Fruit fly (Drosophila melanogaster) whole organism, embryonic: Measurements from ENCODE around the gene CG32354.
A peak's percentile ranks its signal among the peaks of the same experiment; 100 is the strongest.

ENCODE experiments used
- Bdp1 ChIP-seq: fragments of 200-800 bp; sonication (Bioruptor generic); optimal IDR thresholded peaks from 3 replicates; lab custom pipeline; 2016; ENCODE audit warnings: missing biosample characterization, missing genetic modification characterization
- BtbVII ChIP-seq: fragments of 200-800 bp; sonication (Bioruptor generic); optimal IDR thresholded peaks from 3 replicates; lab custom pipeline; 2017; ENCODE audit warnings: missing biosample characterization, mild to moderate bottlenecking, missing genetic modification characterization
- Bteb2 ChIP-seq: fragments of 200-800 bp; sonication (Bioruptor generic); optimal IDR thresholded peaks from 2 replicates; lab custom pipeline; 2016; ENCODE audit warnings: missing biosample characterization, missing genetic modification characterization
- CG10321 ChIP-seq: fragments of 200-800 bp; sonication (Bioruptor generic); IDR thresholded peaks from 2 replicates; pipeline ENCODE4 v1.3.6; 2022; ENCODE audit warnings: missing biosample characterization, missing genetic modification characterization
- CG11085 ChIP-seq: fragments of 200-800 bp; sonication (Bioruptor generic); IDR thresholded peaks from 2 replicates; pipeline ENCODE4 v1.3.6; 2022; ENCODE audit warnings: missing biosample characterization, missing genetic modification characterization
- CG13287 ChIP-seq: fragments of 200-800 bp; sonication (Bioruptor generic); IDR thresholded peaks from 2 replicates; pipeline ENCODE4 v1.3.6; 2022; ENCODE audit warnings: missing biosample characterization, missing genetic modification characterization; ENCODE audit not compliant: partially characterized antibody
- CG14860 ChIP-seq: fragments of 200-800 bp; sonication (Bioruptor generic); IDR thresholded peaks from 3 replicates; pipeline ENCODE4 v1.3.6; 2022; ENCODE audit warnings: missing biosample characterization, missing genetic modification characterization; ENCODE audit not compliant: partially characterized antibody
- CG15011 ChIP-seq: fragments of 200-800 bp; sonication (Bioruptor generic); optimal IDR thresholded peaks from 3 replicates; lab custom pipeline; 2018; ENCODE audit warnings: missing biosample characterization, mild to moderate bottlenecking, missing genetic modification characterization
- CG15514 ChIP-seq: fragments of 200-800 bp; sonication (Bioruptor generic); optimal IDR thresholded peaks from 3 replicates; lab custom pipeline; 2017; ENCODE audit warnings: missing biosample characterization, missing genetic modification characterization, mild to moderate bottlenecking, moderate library complexity, missing genetic modification reagents
- CG1603 ChIP-seq: fragments of 200-800 bp; sonication (Bioruptor generic); optimal IDR thresholded peaks from 2 replicates; lab custom pipeline; 2019; ENCODE audit warnings: missing biosample characterization, mild to moderate bottlenecking, missing genetic modification characterization, moderate library complexity
- CG16779 ChIP-seq: fragments of 200-800 bp; sonication (Bioruptor generic); IDR thresholded peaks from 2 replicates; pipeline ENCODE4 v1.3.6; 2022; ENCODE audit warnings: missing biosample characterization, missing genetic modification characterization
- CG17385 ChIP-seq: fragments of 200-800 bp; sonication (Bioruptor generic); optimal IDR thresholded peaks from 3 replicates; lab custom pipeline; 2018; ENCODE audit warnings: missing biosample characterization, mild to moderate bottlenecking, missing genetic modification characterization
- CG17912 ChIP-seq: fragments of 200-800 bp; sonication (Bioruptor generic); optimal IDR thresholded peaks from 2 replicates; lab custom pipeline; 2018; ENCODE audit warnings: missing biosample characterization, mild to moderate bottlenecking, missing genetic modification characterization
- CG1792 ChIP-seq: fragments of 200-800 bp; sonication (Bioruptor generic); optimal IDR thresholded peaks from 2 replicates; lab custom pipeline; 2016; ENCODE audit warnings: missing biosample characterization, missing genetic modification characterization
- CG18262 ChIP-seq: fragments of 200-800 bp; optimal IDR thresholded peaks from 3 replicates; lab custom pipeline; 2019; ENCODE audit warnings: missing biosample characterization, mild to moderate bottlenecking, missing genetic modification characterization, moderate library complexity
- CG31388 ChIP-seq: fragments of 200-800 bp; sonication (Bioruptor generic); optimal IDR thresholded peaks from 2 replicates; lab custom pipeline; 2016; ENCODE audit warnings: missing biosample characterization, missing genetic modification characterization
- CG3407 ChIP-seq: fragments of 200-800 bp; sonication (Bioruptor generic); optimal IDR thresholded peaks from 2 replicates; lab custom pipeline; 2018; ENCODE audit warnings: missing biosample characterization, mild to moderate bottlenecking, missing genetic modification characterization
- CG4424 ChIP-seq: fragments of 200-800 bp; sonication (Bioruptor generic); optimal IDR thresholded peaks from 3 replicates; lab custom pipeline; 2016; ENCODE audit warnings: missing biosample characterization, missing genetic modification characterization
- CG6175 ChIP-seq: fragments of 200-800 bp; sonication (Bioruptor generic); IDR thresholded peaks from 3 replicates; pipeline ENCODE4 v1.3.6; 2022; ENCODE audit warnings: missing biosample characterization, missing genetic modification characterization
- CG7745 ChIP-seq: fragments of 200-800 bp; sonication (Bioruptor generic); optimal IDR thresholded peaks from 2 replicates; lab custom pipeline; 2018; ENCODE audit warnings: missing biosample characterization, mild to moderate bottlenecking, missing genetic modification characterization, moderate library complexity
- CG8359 ChIP-seq: fragments of 200-800 bp; sonication (Bioruptor generic); optimal IDR thresholded peaks from 2 replicates; lab custom pipeline; 2017; ENCODE audit warnings: missing biosample characterization, mild to moderate bottlenecking, missing genetic modification characterization, borderline replicate concordance
- CG9437 ChIP-seq: fragments of 200-800 bp; sonication (Bioruptor generic); optimal IDR thresholded peaks from 2 replicates; lab custom pipeline; 2018; ENCODE audit warnings: missing biosample characterization, mild to moderate bottlenecking, missing genetic modification characterization
- CG9797 ChIP-seq: fragments of 200-800 bp; sonication (Bioruptor generic); optimal IDR thresholded peaks from 3 replicates; lab custom pipeline; 2018; ENCODE audit warnings: missing biosample characterization, mild to moderate bottlenecking, missing genetic modification characterization
- CkIIα-i1 ChIP-seq: fragments of 200-800 bp; sonication (Bioruptor generic); IDR thresholded peaks from 2 replicates; pipeline ENCODE4 v1.3.6; 2022; ENCODE audit warnings: missing biosample characterization, missing genetic modification characterization
- Dll ChIP-seq: fragments of 200-800 bp; sonication (Bioruptor generic); IDR thresholded peaks from 4 replicates; pipeline ENCODE4 v1.3.6; 2022; ENCODE audit warnings: missing biosample characterization, missing genetic modification characterization; ENCODE audit not compliant: partially characterized antibody
- HLH3B ChIP-seq: fragments of 200-800 bp; sonication (Bioruptor generic); IDR thresholded peaks from 2 replicates; pipeline ENCODE4 v1.3.6; 2022; ENCODE audit warnings: missing biosample characterization, missing genetic modification characterization
- Jarid2 ChIP-seq: fragments of 200-800 bp; sonication (Bioruptor generic); optimal IDR thresholded peaks from 3 replicates; lab custom pipeline; 2017; ENCODE audit warnings: mild to moderate bottlenecking, missing biosample characterization, missing genetic modification reagents, missing genetic modification characterization
- MBD-R2 ChIP-seq: fragments of 200-800 bp; sonication (Bioruptor generic); IDR thresholded peaks from 2 replicates; pipeline ENCODE4 v1.3.6; 2022; ENCODE audit warnings: missing biosample characterization, missing genetic modification characterization
- MESR4 ChIP-seq: fragments of 200-800 bp; sonication (Bioruptor generic); optimal IDR thresholded peaks from 2 replicates; lab custom pipeline; 2018; ENCODE audit warnings: missing biosample characterization, mild to moderate bottlenecking, missing genetic modification characterization, moderate library complexity
- Mes4 ChIP-seq: fragments of 200-800 bp; sonication (Bioruptor generic); optimal IDR thresholded peaks from 2 replicates; lab custom pipeline; 2016; ENCODE audit warnings: missing biosample characterization, missing genetic modification characterization
- NFAT ChIP-seq: fragments of 200-800 bp; sonication (Bioruptor generic); IDR thresholded peaks from 2 replicates; pipeline ENCODE4 v1.3.6; 2022; ENCODE audit warnings: missing biosample characterization, missing genetic modification characterization
- Poxn ChIP-seq: fragments of 200-800 bp; sonication (Bioruptor generic); IDR thresholded peaks from 2 replicates; pipeline ENCODE4 v1.3.6; 2022; ENCODE audit warnings: missing biosample characterization, missing genetic modification characterization
- Rx ChIP-seq: fragments of 200-800 bp; sonication (Bioruptor generic); IDR thresholded peaks from 2 replicates; pipeline ENCODE4 v1.3.6; 2022; ENCODE audit warnings: missing biosample characterization, missing genetic modification characterization
- Ssrp ChIP-seq: fragments of 200-800 bp; sonication (Bioruptor generic); optimal IDR thresholded peaks from 2 replicates; lab custom pipeline; 2018; ENCODE audit warnings: missing biosample characterization, mild to moderate bottlenecking, missing genetic modification characterization, moderate library complexity
- Trl ChIP-seq, 3 experiments: fragments of >200 bp in 2 of 3; fragments of 200-800 bp in 1 of 3; sonication (Bioruptor generic) in 1 of 3; optimal IDR thresholded peaks; 2 replicates in 1 of 3; 3 replicates in 2 of 3; lab custom pipeline; 2016 to 2017; ENCODE audit warnings: missing biosample characterization in 1 of 3, missing genetic modification characterization in 1 of 3
- Usf ChIP-seq: fragments of 200-800 bp; sonication (Bioruptor generic); optimal IDR thresholded peaks from 2 replicates; lab custom pipeline; 2017; ENCODE audit warnings: missing genotype, missing biosample characterization, missing genetic modification characterization
- Vsx1 ChIP-seq: fragments of 200-800 bp; sonication (Bioruptor generic); optimal IDR thresholded peaks from 2 replicates; lab custom pipeline; 2017; ENCODE audit warnings: missing biosample characterization, mild to moderate bottlenecking, missing genetic modification characterization, missing genetic modification reagents
- YL-1 ChIP-seq: fragments of 200-800 bp; sonication (Bioruptor generic); optimal IDR thresholded peaks from 3 replicates; lab custom pipeline; 2017; ENCODE audit warnings: missing biosample characterization, mild to moderate bottlenecking, missing genetic modification characterization
- bowl ChIP-seq: fragments of 200-800 bp; sonication (Bioruptor generic); IDR thresholded peaks from 2 replicates; pipeline ENCODE4 v1.3.6; 2022; ENCODE audit warnings: missing biosample characterization, missing genetic modification characterization
- cato ChIP-seq: fragments of 200-800 bp; sonication (Bioruptor generic); optimal IDR thresholded peaks from 2 replicates; lab custom pipeline; 2016; ENCODE audit warnings: missing biosample characterization, missing genetic modification characterization, borderline replicate concordance
- crol ChIP-seq: fragments of 200-800 bp; sonication (Bioruptor generic); IDR thresholded peaks from 2 replicates; pipeline ENCODE4 v1.3.6; 2022; ENCODE audit warnings: missing biosample characterization, missing genetic modification characterization
- fd3F ChIP-seq: fragments of 200-800 bp; sonication (Bioruptor generic); optimal IDR thresholded peaks from 2 replicates; lab custom pipeline; 2018; ENCODE audit warnings: missing biosample characterization, mild to moderate bottlenecking, missing genetic modification characterization, moderate library complexity
- gem ChIP-seq: fragments of 200-800 bp; sonication (Bioruptor generic); optimal IDR thresholded peaks from 2 replicates; lab custom pipeline; 2019; ENCODE audit warnings: missing biosample characterization, mild to moderate bottlenecking, missing genetic modification characterization, moderate library complexity
- gsb ChIP-seq: fragments of 200-800 bp; sonication (Bioruptor generic); IDR thresholded peaks from 2 replicates; pipeline ENCODE4 v1.3.6; 2022; ENCODE audit warnings: missing biosample characterization, missing genetic modification characterization
- org-1 ChIP-seq: fragments of 200-800 bp; sonication (Bioruptor generic); optimal IDR thresholded peaks from 2 replicates; lab custom pipeline; 2017; ENCODE audit warnings: missing biosample characterization, missing genetic modification characterization
- rib ChIP-seq: fragments of 200-800 bp; sonication (Bioruptor generic); IDR thresholded peaks from 2 replicates; pipeline ENCODE4 v1.3.6; 2022; ENCODE audit warnings: missing biosample characterization, missing genetic modification characterization
- salm ChIP-seq: fragments of 200-800 bp; sonication (Bioruptor generic); optimal IDR thresholded peaks from 2 replicates; lab custom pipeline; 2018; ENCODE audit warnings: missing biosample characterization, mild to moderate bottlenecking, missing genetic modification characterization
- seq ChIP-seq: fragments of 200-800 bp; sonication (Bioruptor generic); IDR thresholded peaks from 2 replicates; pipeline ENCODE4 v1.3.6; 2022; ENCODE audit warnings: missing biosample characterization, missing genetic modification characterization
- zen ChIP-seq: fragments of 200-800 bp; sonication (Bioruptor generic); optimal IDR thresholded peaks from 3 replicates; lab custom pipeline; 2018; ENCODE audit warnings: missing biosample characterization, mild to moderate bottlenecking, missing genetic modification characterization, moderate library complexity
- zf30C ChIP-seq: fragments of 200-800 bp; sonication (Bioruptor generic); optimal IDR thresholded peaks from 3 replicates; lab custom pipeline; 2018; ENCODE audit warnings: missing biosample characterization, mild to moderate bottlenecking, missing genetic modification characterization

Gene CG32354

DNA sequence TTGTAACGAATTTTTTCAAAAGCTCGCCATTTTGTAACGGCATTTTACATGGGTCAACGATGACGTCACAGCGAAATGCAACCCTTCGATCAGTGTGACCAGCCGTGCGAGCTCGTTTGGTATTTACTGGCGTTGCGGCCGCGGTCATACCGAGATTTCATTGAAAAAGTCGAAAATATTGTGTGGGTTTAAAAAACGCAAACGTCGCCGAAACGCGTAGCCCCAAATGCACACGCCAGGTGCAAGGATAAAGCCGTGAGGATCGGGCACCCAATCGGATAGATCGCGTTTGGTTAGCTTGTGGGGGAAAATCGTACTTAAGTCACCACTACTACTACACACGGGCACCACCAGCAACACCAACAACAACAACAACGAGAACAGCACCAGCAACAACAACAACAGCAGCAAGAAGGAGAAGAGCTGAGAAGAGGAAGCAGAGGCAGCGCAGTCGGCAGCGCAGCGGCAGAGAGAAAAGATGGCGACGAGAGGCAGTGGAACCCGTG, 2.9 kb upstream of the CG32354 start, which contains the start of gene Cbl (continued):
- TF ChIP-seq CG1792 (no peak), CG6175 (GFP tag; lab: Robert Waterston, UW) (no peak), CG17912 (GFP tag; lab: Kevin White, UChicago) (peak; percentile 46), CG4424 (GFP tag; lab: Kevin White, UChicago) (peak; percentile 0), CG13287 (GFP tag; lab: Robert Waterston, UW) (peak; percentile 60; the same call in 1 of the 2 replicates), Jarid2 (no peak), rib (no peak), CG1603 (tag; lab: Kevin White, UChicago) (peak; percentile 82), Poxn (GFP tag; lab: Robert Waterston, UW) (no peak), Ssrp (tag; lab: Kevin White, UChicago) (no peak), CG8359 (GFP tag; lab: Kevin White, UChicago) (no peak), BtbVII (no peak), CG16779 (GFP tag; lab: Robert Waterston, UW) (no peak), Dll (0 out of 4 replicates have a peak, but pooled peaks have one; percentile 29), seq (GFP tag; lab: Robert Waterston, UW) (no peak), CG11085 (GFP tag; lab: Robert Waterston, UW) (no peak), gem (tag; lab: Kevin White, UChicago) (peak; percentile 20), zf30C (GFP tag; lab: Kevin White, UChicago) (no peak), HLH3B (GFP tag; lab: Robert Waterston, UW) (no peak; the same call in 1 of the 2 replicates), NFAT (GFP tag; lab: Robert Waterston, UW) (no peak), CG9797 (GFP tag; lab: Kevin White, UChicago) (peak; percentile 97), Bdp1 (GFP tag; lab: Kevin White, UChicago) (no peak), bowl (GFP tag; lab: Robert Waterston, UW) (no peak), CG15514 (GFP tag; lab: Kevin White, UChicago) (no peak), CG31388 (GFP tag; lab: Kevin White, UChicago) (no peak), zen (peak; percentile 23), MBD-R2 (GFP tag; lab: Robert Waterston, UW) (peak; percentile 60), MESR4 (peak; percentile 99), CG14860 (GFP tag; lab: Robert Waterston, UW) (no peak), CG9437 (GFP tag; lab: Kevin White, UChicago) (no peak), CG10321 (GFP tag; lab: Robert Waterston, UW) (no peak), cato (GFP tag; lab: Kevin White, UChicago) (no peak), fd3F (GFP tag; lab: Kevin White, UChicago) (no peak), Mes4 (GFP tag; lab: Kevin White, UChicago) (peak; percentile 12), CkIIα-i1 (no peak), crol (GFP tag; lab: Robert Waterston, UW) (peak; percentile 72), Usf (GFP tag; lab: Kevin White, UChicago) (no peak), CG17385 (GFP tag; lab: Kevin White, UChicago) (peak; percentile 99), salm (no peak), CG18262 (tag; lab: Kevin White, UChicago) (peak; percentile 24), CG3407 (GFP tag; lab: Kevin White, UChicago) (no peak), CG15011 (GFP tag; lab: Kevin White, UChicago) (no peak), Vsx1 (GFP tag; lab: Kevin White, UChicago) (no peak), Bteb2 (GFP tag; lab: Kevin White, UChicago) (no peak), YL-1 (peak; percentile 94), Trl (optimal IDR thresholded peaks at IDR 0.05; lab: Kevin White, UChicago) (no peak), Trl (GFP tag; optimal IDR thresholded peaks at IDR 0.05; lab: Kevin White, UChicago) (no peak), Rx (GFP tag; lab: Robert Waterston, UW) (no peak), CG7745 (tag; lab: Kevin White, UChicago) (no peak), gsb (GFP tag; lab: Robert Waterston, UW) (no peak), org-1 (GFP tag; lab: Kevin White, UChicago) (no peak)
